Worm (Caenorhabditis elegans) whole organism, L3 larva: ENCODE results near the gene sre-29.
"Not testable (repeated sequence)": the region's sequence is repeated elsewhere in the genome, so short reads cannot be mapped to it uniquely, and the experiment has no call there.

Experiments
- R02D3.7 ChIP-seq: fragments of 150-350 bp; optimal IDR thresholded peaks from 2 replicates; lab custom pipeline; 2014; ENCODE audit warnings: missing biosample characterization, missing genetic modification characterization
- ZK546.5 ChIP-seq: sonication (generic microtip); optimal IDR thresholded peaks from 2 replicates; lab custom pipeline; 2017; ENCODE audit warnings: missing biosample characterization, missing genetic modification characterization
- aly-2 ChIP-seq: fragments of 150-350 bp; optimal IDR thresholded peaks from 2 replicates; lab custom pipeline; 2014; ENCODE audit warnings: missing biosample characterization, missing genetic modification characterization
- ama-1 ChIP-seq: fragments of 150-350 bp; optimal IDR thresholded peaks from 2 replicates; lab custom pipeline; 2018
- ceh-82 ChIP-seq: fragments of 150-350 bp; optimal IDR thresholded peaks from 2 replicates; lab custom pipeline; 2014; ENCODE audit warnings: missing biosample characterization, missing genetic modification characterization
- ceh-9 ChIP-seq: sonication (generic microtip); optimal IDR thresholded peaks from 2 replicates; lab custom pipeline; 2018; ENCODE audit warnings: missing biosample characterization, missing genetic modification characterization
- egl-27 ChIP-seq: sonication (generic microtip); optimal IDR thresholded peaks from 4 replicates; lab custom pipeline; 2017; ENCODE audit warnings: missing biosample characterization, missing genetic modification reagents, missing genetic modification characterization
- egl-5 ChIP-seq: fragments of 150-350 bp; optimal IDR thresholded peaks from 2 replicates; lab custom pipeline; 2017; ENCODE audit warnings: missing biosample characterization, missing genetic modification reagents, missing genetic modification characterization, inconsistent platforms
- elt-1 ChIP-seq: fragments of 150-350 bp; optimal IDR thresholded peaks from 2 replicates; lab custom pipeline; 2014; ENCODE audit warnings: missing biosample characterization, missing genetic modification characterization
- elt-2 ChIP-seq: sonication (generic microtip); optimal IDR thresholded peaks from 2 replicates; lab custom pipeline; 2016; ENCODE audit warnings: missing genetic modification reagents, mild to moderate bottlenecking, missing genetic modification characterization, missing compliant biosample characterization
- hmg-11 ChIP-seq: sonication (generic microtip); optimal IDR thresholded peaks from 2 replicates; lab custom pipeline; 2016; ENCODE audit warnings: missing genetic modification characterization, missing compliant biosample characterization
- lin-39 ChIP-seq: fragments of 150-350 bp; optimal IDR thresholded peaks from 2 replicates; lab custom pipeline; 2018; ENCODE audit warnings: missing biosample characterization, missing genetic modification reagents, missing genetic modification characterization
- lsy-12 ChIP-seq: sonication (generic microtip); optimal IDR thresholded peaks from 2 replicates; lab custom pipeline; 2016; ENCODE audit warnings: mild to moderate bottlenecking, missing genetic modification characterization, missing compliant biosample characterization
- nhr-11 ChIP-seq: fragments of 150-350 bp; optimal IDR thresholded peaks from 2 replicates; lab custom pipeline; 2014; ENCODE audit warnings: missing biosample characterization, missing genetic modification characterization
- nhr-12 ChIP-seq: fragments of 150-350 bp; optimal IDR thresholded peaks from 2 replicates; lab custom pipeline; 2014; ENCODE audit warnings: missing biosample characterization, missing genetic modification characterization
- nhr-23 ChIP-seq: fragments of 150-350 bp; optimal IDR thresholded peaks from 2 replicates; lab custom pipeline; 2014; ENCODE audit warnings: missing biosample characterization, missing genetic modification reagents, missing genetic modification characterization
- nhr-25 ChIP-seq: sonication (generic microtip); optimal IDR thresholded peaks from 2 replicates; lab custom pipeline; 2017; ENCODE audit warnings: missing biosample characterization, missing genetic modification characterization
- nhr-28 ChIP-seq: fragments of 150-350 bp; optimal IDR thresholded peaks from 2 replicates; lab custom pipeline; 2014; ENCODE audit warnings: missing biosample characterization, missing genetic modification characterization
- nhr-43 ChIP-seq: sonication (generic microtip); optimal IDR thresholded peaks from 2 replicates; lab custom pipeline; 2016; ENCODE audit warnings: mild to moderate bottlenecking, missing genetic modification characterization, missing compliant biosample characterization; ENCODE audit not compliant: poor library complexity, severe bottlenecking
- nhr-67 ChIP-seq: fragments of 150-350 bp; optimal IDR thresholded peaks from 2 replicates; lab custom pipeline; 2014; ENCODE audit warnings: missing biosample characterization, missing genetic modification characterization
- pha-4 ChIP-seq: fragments of 150-350 bp; optimal IDR thresholded peaks from 2 replicates; lab custom pipeline; 2014; ENCODE audit warnings: missing biosample characterization, missing genetic modification reagents, missing genetic modification characterization
- pqm-1 ChIP-seq: fragments of 150-350 bp; optimal IDR thresholded peaks from 2 replicates; lab custom pipeline; 2017; ENCODE audit warnings: missing biosample characterization, missing genetic modification characterization, inconsistent platforms
- sea-2 ChIP-seq: fragments of 150-350 bp; sonication (generic microtip); optimal IDR thresholded peaks from 4 replicates; lab custom pipeline; 2014; ENCODE audit warnings: missing biosample characterization, missing genetic modification reagents, missing genetic modification characterization
- skn-1 ChIP-seq: fragments of 150-350 bp; optimal IDR thresholded peaks from 2 replicates; lab custom pipeline; 2014; ENCODE audit warnings: missing biosample characterization, missing genetic modification characterization
- snpc-4 ChIP-seq: fragments of 150-350 bp; optimal IDR thresholded peaks from 2 replicates; lab custom pipeline; 2014; ENCODE audit warnings: missing biosample characterization, missing genetic modification characterization
- tbx-2 ChIP-seq: sonication (generic microtip); optimal IDR thresholded peaks from 2 replicates; lab custom pipeline; 2016; ENCODE audit warnings: mild to moderate bottlenecking, missing genetic modification characterization, missing compliant biosample characterization
- unc-39 ChIP-seq: sonication (generic microtip); optimal IDR thresholded peaks from 4 replicates; lab custom pipeline; 2017; ENCODE audit warnings: missing biosample characterization, missing genetic modification characterization
- unc-62 ChIP-seq: fragments of 150-350 bp; sonication (generic microtip); optimal IDR thresholded peaks from 4 replicates; lab custom pipeline; 2014; ENCODE audit warnings: missing biosample characterization, missing genetic modification reagents, missing genetic modification characterization
- zag-1 ChIP-seq: fragments of 150-350 bp; optimal IDR thresholded peaks from 2 replicates; lab custom pipeline; 2014; ENCODE audit warnings: missing biosample characterization, missing genetic modification characterization
- ztf-4 ChIP-seq: fragments of 150-350 bp; optimal IDR thresholded peaks from 2 replicates; lab custom pipeline; 2014; ENCODE audit warnings: missing biosample characterization, missing genetic modification characterization

Gene sre-29

DNA sequence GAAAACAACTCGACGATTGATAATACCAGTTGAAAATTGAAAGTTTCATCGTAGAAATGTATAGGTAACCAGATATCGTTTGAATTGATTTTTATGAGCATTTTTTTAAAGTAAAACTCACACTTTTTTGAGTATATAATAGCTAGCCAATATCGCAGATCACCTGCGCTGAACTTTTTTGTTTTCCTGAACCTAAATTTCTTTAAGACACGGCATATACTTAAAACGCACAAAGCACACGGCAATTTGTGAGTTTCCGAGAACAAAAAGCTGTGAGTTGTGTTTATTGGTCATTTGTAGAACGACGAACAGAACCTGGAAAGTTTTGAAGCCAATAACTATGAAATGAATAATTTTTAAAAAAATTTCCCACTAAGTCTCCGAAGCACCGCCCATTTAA, at the start of gene sre-29:
sre-29 (minus strand) TSS at position 101 of the 400 bp plus-strand sequence.
- TF ChIP-seq nhr-25 (tag; lab: Kevin White, UChicago) (no peak), ama-1 (lab: Kevin White, UChicago) (no peak), nhr-23 (tag; lab: Kevin White, UChicago) (no peak), snpc-4 (tag; lab: Kevin White, UChicago) (no peak), ceh-9 (tag; lab: Kevin White, UChicago) (no peak), nhr-12 (tag; lab: Kevin White, UChicago) (no peak), hmg-11 (tag; lab: Kevin White, UChicago) (no peak), egl-5 (tag; lab: Kevin White, UChicago) (no peak), ztf-4 (tag; lab: Kevin White, UChicago) (no peak), zag-1 (no peak), nhr-28 (tag; lab: Kevin White, UChicago) (no peak), aly-2 (no peak)

DNA sequence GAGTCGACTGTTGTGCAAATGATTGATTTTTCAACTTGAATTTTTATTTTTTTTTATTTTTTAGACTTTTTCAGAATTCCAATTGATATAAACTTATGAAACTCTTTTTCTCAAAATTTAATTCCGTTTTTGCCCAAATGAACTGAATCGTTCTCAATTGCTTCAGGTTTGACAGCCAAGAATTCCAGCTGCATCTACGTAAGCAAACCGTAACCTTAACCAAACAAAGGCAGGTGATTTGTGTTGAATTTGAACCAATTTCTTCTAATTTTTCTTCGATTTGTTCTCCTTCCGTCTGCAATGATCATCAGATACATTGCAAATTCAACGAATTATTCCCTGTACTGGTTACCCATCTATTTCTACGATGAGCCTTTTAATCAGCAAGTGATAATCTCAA, 48.2 kb upstream of the sre-29 start, which contains the start of gene sre-34:
sre-34 (plus strand) TSS at position 301 of the 400 bp plus-strand sequence.
- TF ChIP-seq unc-62 (GFP tag; lab: Kevin White, UChicago): no peak
- TF ChIP-seq tbx-2 (tag; lab: Kevin White, UChicago): no peak
- TF ChIP-seq zag-1: no peak
- TF ChIP-seq lsy-12 (tag; lab: Kevin White, UChicago): no peak
- TF ChIP-seq nhr-12 (tag; lab: Kevin White, UChicago): no peak
- TF ChIP-seq ZK546.5 (tag; lab: Kevin White, UChicago): no peak
- no peak for TF ChIP-seq pha-4 (tag; lab: Kevin White, UChicago)

DNA sequence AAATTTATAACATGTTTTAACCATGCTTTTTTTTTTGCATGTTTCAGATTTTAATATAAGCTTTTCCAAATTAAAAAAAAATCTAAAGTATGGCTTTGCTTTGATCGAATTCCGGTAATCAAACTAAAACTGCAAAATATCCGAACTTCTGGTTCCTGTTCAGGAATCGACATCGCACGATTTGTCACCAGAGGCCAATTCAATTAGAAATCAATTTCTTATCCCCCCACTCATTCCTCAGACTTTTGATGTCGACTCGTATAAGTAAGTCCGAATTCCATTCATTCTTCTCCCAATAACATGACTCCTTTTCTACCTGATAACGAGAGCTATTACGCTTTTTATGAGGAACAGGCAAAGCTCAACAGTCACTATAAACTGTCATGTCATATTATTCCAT, 46.5 kb upstream of the sre-29 start, which contains the start of gene srh-27:
srh-27 (plus strand) TSS at position 301 of the 400 bp plus-strand sequence.
- TF ChIP-seq snpc-4 (tag; lab: Kevin White, UChicago) (no peak), ceh-82 (no peak), skn-1 (tag; lab: Kevin White, UChicago) (no peak), elt-2 (tag; lab: Kevin White, UChicago) (no peak)

DNA sequence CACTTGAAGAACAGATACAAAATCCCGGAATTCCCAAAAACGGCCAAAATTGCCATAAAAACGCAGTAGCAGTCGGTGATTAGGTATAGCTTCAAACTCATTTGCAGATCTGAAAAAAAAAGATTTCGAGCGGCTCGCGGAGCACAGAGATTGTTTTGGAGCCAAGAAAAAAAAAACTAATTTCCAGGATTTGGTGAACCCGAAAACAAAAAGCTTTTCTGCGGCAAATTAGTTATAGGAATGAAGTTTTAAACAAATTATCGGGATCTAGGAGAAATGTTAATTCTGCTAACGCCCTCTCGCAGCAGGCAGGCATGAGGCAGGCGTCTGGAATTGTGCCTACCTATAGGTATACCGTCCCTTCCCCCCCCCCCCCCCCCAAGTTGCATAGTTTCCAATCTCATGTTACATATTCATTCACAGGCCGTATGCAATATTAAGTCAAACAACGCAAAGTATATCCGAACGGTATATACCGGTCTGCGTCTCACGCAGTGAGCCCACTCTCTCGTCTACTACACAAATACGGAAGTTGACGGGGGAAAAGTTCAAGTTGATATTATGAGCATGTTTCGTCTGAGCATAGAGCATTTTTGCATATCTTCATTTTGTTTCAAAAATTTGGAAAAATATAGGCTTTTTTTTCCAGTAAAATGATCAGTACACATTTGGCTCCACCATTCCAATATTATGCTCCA, 43.1 kb upstream of the sre-29 start, which contains the start of the genes W05H5.1 and pitr-6:
W05H5.1 (minus strand) TSS at position 101 of the 698 bp plus-strand sequence.
pitr-6 (plus strand) TSS at position 648 of the 698 bp plus-strand sequence.
- TF ChIP-seq hmg-11 (tag; lab: Kevin White, UChicago) (no peak), sea-2 (GFP tag; lab: Kevin White, UChicago) (no peak), zag-1 (no peak), egl-27 (tag; lab: Kevin White, UChicago) (no peak), nhr-25 (tag; lab: Kevin White, UChicago) (no peak), ceh-9 (tag; lab: Kevin White, UChicago) (no peak), nhr-28 (tag; lab: Kevin White, UChicago) (no peak), nhr-43 (tag; lab: Kevin White, UChicago) (no peak), nhr-67 (no peak), skn-1 (tag; lab: Kevin White, UChicago) (no peak), lin-39 (tag; lab: Kevin White, UChicago) (no peak), egl-5 (tag; lab: Kevin White, UChicago) (no peak), nhr-11 (tag; lab: Kevin White, UChicago) (no peak), elt-1 (tag; lab: Kevin White, UChicago) (no peak)

DNA sequence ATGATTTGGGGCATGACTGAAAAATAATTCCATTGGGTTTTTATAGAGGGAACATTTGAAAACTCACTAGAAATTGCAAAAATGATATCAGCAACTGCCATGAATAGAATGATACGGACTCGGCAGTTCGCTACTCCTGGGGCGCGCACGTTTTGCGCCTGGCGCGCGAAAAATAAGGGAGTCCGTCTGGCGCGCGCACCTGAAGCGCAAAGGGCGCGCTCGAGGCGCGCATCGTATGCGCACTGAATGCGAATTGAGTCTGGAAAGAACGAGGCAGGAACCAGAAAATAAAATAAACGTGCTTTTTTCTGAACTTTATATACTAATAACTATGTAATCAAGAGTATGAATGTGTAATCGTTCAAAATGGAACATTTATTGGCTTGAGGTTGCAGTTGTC, 39.5 kb upstream of the sre-29 start, which contains the start of gene Y57A10C.10:
Y57A10C.10 (minus strand) TSS at position 101 of the 400 bp plus-strand sequence.
- TF ChIP-seq sea-2 (GFP tag; lab: Kevin White, UChicago); pha-4 (tag; lab: Kevin White, UChicago); unc-39 (tag; lab: Kevin White, UChicago): not testable (repeated sequence)

DNA sequence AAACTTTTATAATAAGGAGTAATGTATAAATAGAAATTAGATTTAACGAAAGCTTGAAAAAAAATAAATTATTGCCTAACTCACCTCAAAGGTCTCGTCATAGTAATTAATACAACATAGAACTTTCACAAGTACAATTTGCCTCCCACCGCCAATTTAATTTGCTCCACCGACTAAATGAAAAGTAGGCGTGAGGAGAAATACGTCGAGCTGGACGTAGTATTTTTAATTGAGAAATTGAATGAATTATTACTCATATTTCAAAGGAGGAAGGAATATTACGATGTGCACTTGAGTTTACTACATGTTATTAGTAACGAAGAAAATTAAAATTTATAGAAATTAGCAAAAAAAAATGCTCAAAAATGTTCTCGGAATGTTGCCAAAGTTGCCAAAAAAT, 36.8 kb upstream of the sre-29 start, which contains the start of gene Y57A10C.9:
Y57A10C.9 (minus strand) TSS at position 101 of the 400 bp plus-strand sequence.
- TF ChIP-seq nhr-28 (tag; lab: Kevin White, UChicago) (no peak), tbx-2 (tag; lab: Kevin White, UChicago) (no peak), R02D3.7 (tag; lab: Kevin White, UChicago) (no peak), ceh-82 (no peak), nhr-11 (tag; lab: Kevin White, UChicago) (no peak), pqm-1 (no peak), elt-1 (tag; lab: Kevin White, UChicago) (no peak)
